Worm (Caenorhabditis elegans) whole organism, early embryonic: ENCODE results near the gene xdh-1.

Experiments used
- B0310.2 ChIP-seq: sonication (generic microtip); optimal IDR thresholded peaks from 2 replicates; lab custom pipeline; 2016; ENCODE audit warnings: mild to moderate bottlenecking, missing genetic modification characterization, missing compliant biosample characterization
- F13C5.2 ChIP-seq: sonication (generic microtip); optimal IDR thresholded peaks from 2 replicates; lab custom pipeline; 2017; ENCODE audit warnings: mild to moderate bottlenecking, missing genetic modification characterization, inconsistent platforms, missing compliant biosample characterization
- aly-1 ChIP-seq: sonication (generic microtip); optimal IDR thresholded peaks from 2 replicates; lab custom pipeline; 2016; ENCODE audit warnings: missing genetic modification characterization, missing compliant biosample characterization
- ama-1 ChIP-seq: fragments of 150-350 bp; optimal IDR thresholded peaks from 2 replicates; lab custom pipeline; 2014
- ceh-13 ChIP-seq: fragments of 200-800 bp; sonication (Bioruptor generic); optimal IDR thresholded peaks from 2 replicates; lab custom pipeline; 2018; ENCODE audit warnings: mild to moderate bottlenecking, missing genetic modification characterization, missing compliant biosample characterization
- ceh-36 ChIP-seq: sonication (generic microtip); optimal IDR thresholded peaks from 2 replicates; lab custom pipeline; 2016; ENCODE audit warnings: missing genetic modification characterization, inconsistent platforms, missing compliant biosample characterization
- ets-7 ChIP-seq: sonication (generic microtip); optimal IDR thresholded peaks from 2 replicates; lab custom pipeline; 2016; ENCODE audit warnings: missing genotype, missing genetic modification characterization, missing compliant biosample characterization
- flt-1 ChIP-seq: fragments of 200-800 bp; sonication (Bioruptor generic); IDR thresholded peaks from 2 replicates; pipeline ENCODE4 v1.3.6; 2022; ENCODE audit warnings: missing genetic modification characterization, missing compliant biosample characterization
- hmbx-1 ChIP-seq: sonication (generic microtip); optimal IDR thresholded peaks from 2 replicates; lab custom pipeline; 2016; ENCODE audit warnings: mild to moderate bottlenecking, missing genetic modification characterization, missing compliant biosample characterization
- hmg-4 ChIP-seq: fragments of 200-800 bp; sonication (Bioruptor generic); optimal IDR thresholded peaks from 2 replicates; lab custom pipeline; 2018; ENCODE audit warnings: mild to moderate bottlenecking, missing genetic modification characterization, missing compliant biosample characterization
- hnd-1 ChIP-seq: sonication (generic microtip); optimal IDR thresholded peaks from 2 replicates; lab custom pipeline; 2016; ENCODE audit warnings: missing genetic modification characterization, missing compliant biosample characterization
- pes-1 ChIP-seq: fragments of 200-800 bp; sonication (Bioruptor generic); IDR thresholded peaks from 2 replicates; pipeline ENCODE4 v1.3.6; 2022; ENCODE audit warnings: missing genetic modification reagents, missing genetic modification characterization, missing compliant biosample characterization
- scrt-1 ChIP-seq: fragments of 200-800 bp; sonication (Bioruptor generic); IDR thresholded peaks from 2 replicates; pipeline ENCODE4 v1.3.6; 2022; ENCODE audit warnings: missing genetic modification characterization, missing compliant biosample characterization
- sea-1 ChIP-seq: fragments of 200-800 bp; sonication (Bioruptor generic); conservative IDR thresholded peaks from 2 replicates; pipeline ENCODE4 v1.3.6; 2022; ENCODE audit warnings: missing genetic modification characterization, missing compliant biosample characterization
- tbx-11 ChIP-seq: fragments of 200-800 bp; sonication (Bioruptor generic); IDR thresholded peaks from 2 replicates; pipeline ENCODE4 v1.3.6; 2022; ENCODE audit warnings: missing genetic modification characterization, missing compliant biosample characterization
- tbx-37 ChIP-seq: fragments of 200-800 bp; sonication (Bioruptor generic); conservative IDR thresholded peaks from 2 replicates; pipeline ENCODE4 v1.3.6; 2022; ENCODE audit warnings: missing genetic modification reagents, missing genetic modification characterization, missing compliant biosample characterization
- tra-4 ChIP-seq: sonication (generic microtip); optimal IDR thresholded peaks from 2 replicates; lab custom pipeline; 2017; ENCODE audit warnings: missing genetic modification characterization, missing compliant biosample characterization

xdh-1 gene

ce11 chrIV:14424396-14424795 lies 11.7 kb upstream of the xdh-1 start, which contains the start of gene F55B11.3:
F55B11.3 (plus strand) TSS chrIV:14424696.
- no peak for TF ChIP-seq pes-1 (GFP tag; lab: Robert Waterston, UW)
- no peak for TF ChIP-seq hmbx-1 (tag; lab: Kevin White, UChicago)

ce11 chrIV:14423194-14423593 lies 10.5 kb upstream of the xdh-1 start, which contains the start of gene F55B11.2:
F55B11.2 (minus strand) TSS chrIV:14423294.
- TF ChIP-seq pes-1 (GFP tag; lab: Robert Waterston, UW) (no peak), ets-7 (no peak)

DNA sequence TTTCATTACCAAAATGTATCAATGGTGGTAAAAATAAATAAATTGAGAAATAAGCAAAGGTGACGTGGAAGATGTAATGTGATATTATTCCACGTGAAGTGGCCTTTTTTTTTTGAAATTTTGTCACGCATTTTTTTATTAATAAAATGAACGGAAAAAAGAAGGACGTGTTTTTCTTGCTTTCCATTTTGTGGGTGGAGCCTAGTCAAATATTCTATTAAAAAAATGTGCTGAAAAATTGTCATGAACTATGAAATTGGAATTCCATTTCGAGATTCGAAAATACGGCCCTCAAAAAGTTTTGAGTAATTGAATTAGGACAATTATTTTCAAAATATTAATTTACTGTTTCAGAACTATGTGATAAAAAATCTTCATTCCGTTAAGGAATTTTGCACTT lies 9.2 kb upstream of the xdh-1 start, which contains the start of gene F55B11.7:
TSS of gene F55B11.7 (minus strand) at position 101 of the 400 bp plus-strand sequence.
- TF ChIP-seq ama-1 (lab: Kevin White, UChicago) = no peak
- TF ChIP-seq hmg-4 = no peak
- no peak for TF ChIP-seq tbx-11 (GFP tag; lab: Robert Waterston, UW)

- no peak for TF ChIP-seq ceh-36 (tag; lab: Kevin White, UChicago)
- TF ChIP-seq tra-4 = no peak
- TF ChIP-seq hmg-4 = no peak
- TF ChIP-seq hmbx-1 (tag; lab: Kevin White, UChicago) = no peak
- TF ChIP-seq scrt-1 (GFP tag; lab: Robert Waterston, UW) = no peak
- TF ChIP-seq ama-1 (lab: Kevin White, UChicago) = no peak
- TF ChIP-seq tbx-11 (GFP tag; lab: Robert Waterston, UW) = no peak
These were observed 4.4 kb upstream of the xdh-1 start, which contains the start of gene F55B11.6 for ce11 chrIV:14417128-14417527. F55B11.6 (minus strand) TSS chrIV:14417228.

- TF ChIP-seq hnd-1 (tag; lab: Kevin White, UChicago) = no peak
- TF ChIP-seq sea-1 (GFP tag; lab: Robert Waterston, UW) = no peak
- no peak for TF ChIP-seq ama-1 (lab: Kevin White, UChicago)
- TF ChIP-seq tbx-37 = no peak
- no peak for TF ChIP-seq tbx-11 (GFP tag; lab: Robert Waterston, UW)
- no peak for TF ChIP-seq ets-7
- no peak for TF ChIP-seq aly-1 (tag; lab: Kevin White, UChicago)
- no peak for TF ChIP-seq scrt-1 (GFP tag; lab: Robert Waterston, UW)
- TF ChIP-seq hmg-4 = no peak
- no peak for TF ChIP-seq flt-1 (GFP tag; lab: Robert Waterston, UW)
- TF ChIP-seq B0310.2 (tag; lab: Kevin White, UChicago) = no peak
- TF ChIP-seq ceh-36 (tag; lab: Kevin White, UChicago) = no peak
- TF ChIP-seq tra-4 = no peak
- no peak for TF ChIP-seq ceh-13 (GFP tag; lab: Kevin White, UChicago)
- no peak for TF ChIP-seq F13C5.2
- TF ChIP-seq hmbx-1 (tag; lab: Kevin White, UChicago) = no peak
- no peak for TF ChIP-seq pes-1 (GFP tag; lab: Robert Waterston, UW)
These were observed 1.5 kb upstream of the xdh-1 start for ce11 chrIV:14414200-14414599.

ce11 chrIV:14413386-14413785 lies 692 bp upstream of the xdh-1 start:
- TF ChIP-seq scrt-1 (GFP tag; lab: Robert Waterston, UW) = no peak
- no peak for TF ChIP-seq ceh-13 (GFP tag; lab: Kevin White, UChicago)
- no peak for TF ChIP-seq ama-1 (lab: Kevin White, UChicago)
- TF ChIP-seq B0310.2 (tag; lab: Kevin White, UChicago) = no peak
- no peak for TF ChIP-seq ceh-36 (tag; lab: Kevin White, UChicago)
- no peak for TF ChIP-seq tra-4
- no peak for TF ChIP-seq tbx-37
- TF ChIP-seq F13C5.2 = no peak
- TF ChIP-seq hmbx-1 (tag; lab: Kevin White, UChicago) = no peak

ce11 chrIV:14408569-14408968 lies 4.1 kb downstream of the xdh-1 start:
- no peak for TF ChIP-seq ceh-13 (GFP tag; lab: Kevin White, UChicago)
- no peak for TF ChIP-seq ama-1 (lab: Kevin White, UChicago)
- TF ChIP-seq hmbx-1 (tag; lab: Kevin White, UChicago) = no peak

ce11 chrIV:14395531-14395930 lies 17.2 kb downstream of the xdh-1 start:
- TF ChIP-seq flt-1 (GFP tag; lab: Robert Waterston, UW) (no peak), pes-1 (GFP tag; lab: Robert Waterston, UW) (no peak), ceh-36 (tag; lab: Kevin White, UChicago) (no peak), scrt-1 (GFP tag; lab: Robert Waterston, UW) (no peak), tbx-11 (GFP tag; lab: Robert Waterston, UW) (no peak), tbx-37 (no peak), hmbx-1 (tag; lab: Kevin White, UChicago) (no peak), ets-7 (no peak), hmg-4 (no peak), B0310.2 (tag; lab: Kevin White, UChicago) (no peak), hnd-1 (tag; lab: Kevin White, UChicago) (no peak), F13C5.2 (no peak), sea-1 (GFP tag; lab: Robert Waterston, UW) (no peak)

DNA sequence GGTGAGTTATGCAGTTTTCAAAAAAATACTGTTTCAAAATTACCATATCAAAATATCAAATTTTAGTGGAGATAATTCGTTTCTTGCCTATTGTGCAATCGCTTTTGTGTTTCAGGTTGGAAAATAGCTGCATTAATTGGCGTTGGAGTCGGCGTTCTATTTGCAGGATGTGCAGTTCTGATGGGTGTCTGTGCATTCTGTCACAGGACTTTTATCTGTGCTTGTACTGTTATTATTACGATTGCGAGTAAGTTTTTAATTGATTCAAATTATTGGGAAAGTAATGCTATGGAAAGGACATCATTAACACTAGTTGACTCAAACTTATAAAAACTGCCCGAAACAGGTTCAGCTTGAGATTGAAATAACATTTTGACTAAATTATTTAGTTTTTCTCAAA lies 17.9 kb downstream of the xdh-1 start:
- no peak for TF ChIP-seq ama-1 (lab: Kevin White, UChicago)
- TF ChIP-seq F13C5.2 = no peak
- no peak for TF ChIP-seq sea-1 (GFP tag; lab: Robert Waterston, UW)
- no peak for TF ChIP-seq aly-1 (tag; lab: Kevin White, UChicago)
- no peak for TF ChIP-seq tbx-11 (GFP tag; lab: Robert Waterston, UW)
- no peak for TF ChIP-seq pes-1 (GFP tag; lab: Robert Waterston, UW)
- TF ChIP-seq scrt-1 (GFP tag; lab: Robert Waterston, UW) = no peak
- TF ChIP-seq ets-7 = no peak
- no peak for TF ChIP-seq hnd-1 (tag; lab: Kevin White, UChicago)
- TF ChIP-seq flt-1 (GFP tag; lab: Robert Waterston, UW) = no peak
- TF ChIP-seq tbx-37 = no peak
- no peak for TF ChIP-seq hmbx-1 (tag; lab: Kevin White, UChicago)
- TF ChIP-seq ceh-36 (tag; lab: Kevin White, UChicago) = no peak
- TF ChIP-seq B0310.2 (tag; lab: Kevin White, UChicago) = no peak
- no peak for TF ChIP-seq hmg-4
- no peak for TF ChIP-seq ceh-13 (GFP tag; lab: Kevin White, UChicago)
